Fruit fly (Drosophila melanogaster): Measurements from ENCODE around the gene ImpL2.

Gene ImpL2

DNA sequence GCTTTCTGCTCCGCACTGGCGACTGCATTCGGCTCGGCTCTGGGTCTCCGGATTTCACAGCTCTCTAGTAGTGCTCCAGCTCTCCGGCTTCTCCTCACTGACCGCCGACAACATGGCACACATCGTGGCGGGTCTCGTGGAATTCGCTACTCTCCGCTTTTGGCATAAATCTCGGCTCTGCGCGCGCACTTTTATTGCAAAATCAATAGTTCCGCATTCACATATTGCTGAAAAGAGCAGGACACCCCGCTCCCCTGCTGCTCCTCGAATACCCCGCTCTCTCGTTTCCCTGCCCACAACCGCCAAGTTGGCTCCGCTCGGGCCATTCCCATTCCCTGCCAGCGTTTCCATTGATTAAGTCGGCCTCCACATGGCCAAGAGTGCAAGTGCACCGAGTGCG is 50.7 kb downstream of the ImpL2 start (continued):
- 0 out of 3 replicates have a peak, but pooled peaks have one; percentile 44 for TF ChIP-seq mld (GFP tag; IDR thresholded peaks at IDR 0.05; ENCODE audit: partially characterized antibody)
- TF ChIP-seq Ptx1 (GFP tag; IDR thresholded peaks at IDR 0.05) = no peak
- no peak for TF ChIP-seq tio (GFP tag; optimal IDR thresholded peaks at IDR 0.05)
- TF ChIP-seq Mrtf (GFP tag; IDR thresholded peaks at IDR 0.05) = no peak
- no peak for TF ChIP-seq Meics (GFP tag; optimal IDR thresholded peaks at IDR 0.05)
- TF ChIP-seq CG3838 (GFP tag; optimal IDR thresholded peaks at IDR 0.05) = no peak
- TF ChIP-seq Med (GFP tag) = peak; percentile 49
- 0 out of 2 replicates have a peak, but pooled peaks have one; percentile 14 for TF ChIP-seq Scr (GFP tag; IDR thresholded peaks at IDR 0.05; ENCODE audit: partially characterized antibody)
- no peak for TF ChIP-seq Lim3 (GFP tag; IDR thresholded peaks at IDR 0.05)
- no peak for TF ChIP-seq CG17829 (tag; optimal IDR thresholded peaks at IDR 0.05)
- TF ChIP-seq fd96Cb (tag; optimal IDR thresholded peaks at IDR 0.05) = no peak
- TF ChIP-seq CG15514 (GFP tag; optimal IDR thresholded peaks at IDR 0.05) = peak; percentile 39
- TF ChIP-seq ATbp (GFP tag; optimal IDR thresholded peaks at IDR 0.05) = no peak
- no peak for TF ChIP-seq danr (GFP tag; IDR thresholded peaks at IDR 0.05)
- peak; percentile 30 for TF ChIP-seq Mad (GFP tag; optimal IDR thresholded peaks at IDR 0.05)
- TF ChIP-seq Sox100B (GFP tag; optimal IDR thresholded peaks at IDR 0.05) = no peak
- no peak for TF ChIP-seq CG34224 (GFP tag; IDR thresholded peaks at IDR 0.05; ENCODE audit: partially characterized antibody)
- TF ChIP-seq CG10209 (GFP tag; optimal IDR thresholded peaks at IDR 0.05) = no peak
- TF ChIP-seq Fer3 (tag; optimal IDR thresholded peaks at IDR 0.05) = no peak
- no peak for TF ChIP-seq pb (GFP tag; optimal IDR thresholded peaks at IDR 0.05)
- TF ChIP-seq z (GFP tag; IDR thresholded peaks at IDR 0.05) = no peak
- no peak for TF ChIP-seq CG18599 (GFP tag; optimal IDR thresholded peaks at IDR 0.05)
- TF ChIP-seq scrt (GFP tag; optimal IDR thresholded peaks at IDR 0.05) = peak; percentile 0
- no peak for TF ChIP-seq CG16813 (GFP tag; IDR thresholded peaks at IDR 0.05; ENCODE audit: partially characterized antibody)
- TF ChIP-seq Sry-β (GFP tag; optimal IDR thresholded peaks at IDR 0.05) = no peak
- TF ChIP-seq CG16779 (GFP tag; IDR thresholded peaks at IDR 0.05) = no peak
- no peak for TF ChIP-seq sens-2 (GFP tag; IDR thresholded peaks at IDR 0.05)
- TF ChIP-seq HmgZ (tag; optimal IDR thresholded peaks at IDR 0.05) = no peak
- TF ChIP-seq h (optimal IDR thresholded peaks at IDR 0.05) = no peak
- no peak for TF ChIP-seq grn (GFP tag; optimal IDR thresholded peaks at IDR 0.05)
- TF ChIP-seq sd (tag; optimal IDR thresholded peaks at IDR 0.05) = peak; percentile 69
- no peak for TF ChIP-seq insv (GFP tag; optimal IDR thresholded peaks at IDR 0.05)
- TF ChIP-seq dati (GFP tag; IDR thresholded peaks at IDR 0.05) = no peak
- TF ChIP-seq CG8388 (GFP tag; optimal IDR thresholded peaks at IDR 0.05) = no peak
- TF ChIP-seq CG8359 (GFP tag; optimal IDR thresholded peaks at IDR 0.05; ENCODE audit: borderline replicate concordance) = no peak
- no peak for TF ChIP-seq gro (GFP tag; optimal IDR thresholded peaks at IDR 0.05)
- no peak for TF ChIP-seq CG11398 (GFP tag; optimal IDR thresholded peaks at IDR 0.05)
- TF ChIP-seq CG2129 (GFP tag; IDR thresholded peaks at IDR 0.05; ENCODE audit: partially characterized antibody) = no peak
- TF ChIP-seq CG10462 (GFP tag; optimal IDR thresholded peaks at IDR 0.05) = no peak
- no peak for TF ChIP-seq CG18619 (GFP tag; optimal IDR thresholded peaks at IDR 0.05)
- TF ChIP-seq Deaf1 (tag; optimal IDR thresholded peaks at IDR 0.05) = peak; percentile 80
- TF ChIP-seq CG15601 (tag; optimal IDR thresholded peaks at IDR 0.05) = no peak
- TF ChIP-seq onecut (GFP tag; IDR thresholded peaks at IDR 0.05) = peak; percentile 98
- no peak for TF ChIP-seq CG5180 (GFP tag; optimal IDR thresholded peaks at IDR 0.05)
- TF ChIP-seq CG1603 (tag; optimal IDR thresholded peaks at IDR 0.05) = no peak
- no peak for TF ChIP-seq az2 (GFP tag; optimal IDR thresholded peaks at IDR 0.05)
- no peak for TF ChIP-seq tll (GFP tag; optimal IDR thresholded peaks at IDR 0.05)
- TF ChIP-seq bsh (GFP tag; optimal IDR thresholded peaks at IDR 0.05) = no peak
- no peak for TF ChIP-seq CG30403 (GFP tag; optimal IDR thresholded peaks at IDR 0.05)
- no peak for TF ChIP-seq CG13775 (GFP tag; optimal IDR thresholded peaks at IDR 0.05)

Measured in whole organism, embryonic.